Fruit fly (Drosophila melanogaster) whole organism, embryonic: ENCODE data around the gene car.
A peak's percentile ranks its signal among the peaks of the same experiment; 100 is the strongest.

ENCODE experiments used
- Atf6 ChIP-seq: fragments of 200-800 bp; sonication (Bioruptor generic); IDR thresholded peaks from 2 replicates; pipeline ENCODE4 v1.3.6; 2022; ENCODE audit warnings: missing biosample characterization, missing genetic modification characterization
- Bgb ChIP-seq: fragments of 200-800 bp; sonication (Bioruptor generic); IDR thresholded peaks from 2 replicates; pipeline ENCODE4 v1.3.6; 2022; ENCODE audit warnings: missing biosample characterization, missing genetic modification characterization; ENCODE audit not compliant: partially characterized antibody
- BtbVII ChIP-seq: fragments of 200-800 bp; sonication (Bioruptor generic); optimal IDR thresholded peaks from 3 replicates; lab custom pipeline; 2017; ENCODE audit warnings: missing biosample characterization, mild to moderate bottlenecking, missing genetic modification characterization
- CG10274 ChIP-seq: fragments of 200-800 bp; sonication (Bioruptor generic); optimal IDR thresholded peaks from 3 replicates; lab custom pipeline; 2017; ENCODE audit warnings: missing biosample characterization, mild to moderate bottlenecking, missing genetic modification characterization
- CG10565 ChIP-seq: fragments of 200-800 bp; sonication (Bioruptor generic); optimal IDR thresholded peaks from 3 replicates; lab custom pipeline; 2016; ENCODE audit warnings: missing biosample characterization, mild to moderate bottlenecking, missing genetic modification characterization
- CG11085 ChIP-seq: fragments of 200-800 bp; sonication (Bioruptor generic); IDR thresholded peaks from 2 replicates; pipeline ENCODE4 v1.3.6; 2022; ENCODE audit warnings: missing biosample characterization, missing genetic modification characterization
- CG12155 ChIP-seq: fragments of 200-800 bp; sonication (Bioruptor generic); optimal IDR thresholded peaks from 3 replicates; lab custom pipeline; 2016; ENCODE audit warnings: missing biosample characterization, missing genetic modification characterization
- CG12769 ChIP-seq: fragments of 200-800 bp; sonication (Bioruptor generic); optimal IDR thresholded peaks from 2 replicates; lab custom pipeline; 2019; ENCODE audit warnings: missing biosample characterization, mild to moderate bottlenecking, missing genetic modification characterization, moderate library complexity
- CG13123 ChIP-seq: fragments of 200-800 bp; sonication (Bioruptor generic); optimal IDR thresholded peaks from 2 replicates; lab custom pipeline; 2016; ENCODE audit warnings: missing biosample characterization, missing genetic modification characterization
- CG18619 ChIP-seq: fragments of 200-800 bp; sonication (Bioruptor generic); optimal IDR thresholded peaks from 3 replicates; lab custom pipeline; 2017; ENCODE audit warnings: missing biosample characterization, mild to moderate bottlenecking, missing genetic modification characterization
- CG2875 ChIP-seq: fragments of 200-800 bp; sonication (Bioruptor generic); optimal IDR thresholded peaks from 2 replicates; lab custom pipeline; 2017; ENCODE audit warnings: missing biosample characterization, mild to moderate bottlenecking, missing genetic modification characterization, missing genetic modification reagents
- CG30020 ChIP-seq: fragments of 200-800 bp; optimal IDR thresholded peaks from 2 replicates; lab custom pipeline; 2019; ENCODE audit warnings: missing biosample characterization, mild to moderate bottlenecking, missing genetic modification characterization, moderate library complexity
- CG31365 ChIP-seq: fragments of 200-800 bp; sonication (Bioruptor generic); optimal IDR thresholded peaks from 2 replicates; lab custom pipeline; 2018; ENCODE audit warnings: missing biosample characterization, mild to moderate bottlenecking, missing genetic modification characterization
- CG34422 ChIP-seq: fragments of 200-800 bp; sonication (Bioruptor generic); IDR thresholded peaks from 3 replicates; pipeline ENCODE4 v1.3.6; 2022; ENCODE audit warnings: missing biosample characterization, missing genetic modification characterization
- CG6683 ChIP-seq: fragments of 200-800 bp; sonication (Bioruptor generic); optimal IDR thresholded peaks from 2 replicates; lab custom pipeline; 2017; ENCODE audit warnings: missing biosample characterization, mild to moderate bottlenecking, missing genetic modification characterization, missing genetic modification reagents
- CG7357 ChIP-seq: fragments of 200-800 bp; sonication (Bioruptor generic); IDR thresholded peaks from 3 replicates; pipeline ENCODE4 v1.3.6; 2022; ENCODE audit warnings: missing biosample characterization, missing genetic modification characterization
- CG8290 ChIP-seq, 3 experiments: fragments of 200-800 bp; sonication (Bioruptor generic); optimal IDR thresholded peaks; 2 replicates each; lab custom pipeline; 2016 to 2019; ENCODE audit warnings: missing biosample characterization in 3 of 3, missing genetic modification characterization in 3 of 3, mild to moderate bottlenecking in 2 of 3, moderate library complexity in 1 of 3
- CG8924 ChIP-seq: fragments of 200-800 bp; optimal IDR thresholded peaks from 3 replicates; lab custom pipeline; 2019; ENCODE audit warnings: missing biosample characterization, mild to moderate bottlenecking, missing genetic modification characterization, moderate library complexity
- Camta ChIP-seq: fragments of 200-800 bp; sonication (Bioruptor generic); optimal IDR thresholded peaks from 2 replicates; lab custom pipeline; 2016; ENCODE audit warnings: missing biosample characterization, missing genetic modification characterization
- Dfd ChIP-seq, 2 experiments: fragments of >200 bp; optimal IDR thresholded peaks; 2 replicates each; lab custom pipeline; 2017; ENCODE audit warnings: missing biosample characterization in 2 of 2, missing genetic modification characterization in 2 of 2
- E2f1 ChIP-seq: fragments of 200-800 bp; sonication (Bioruptor generic); IDR thresholded peaks from 2 replicates; pipeline ENCODE4 v1.3.6; 2022; ENCODE audit warnings: missing biosample characterization, missing genetic modification characterization
- E2f2 ChIP-seq: fragments of 200-800 bp; sonication (Bioruptor generic); IDR thresholded peaks from 2 replicates; pipeline ENCODE4 v1.3.6; 2022; ENCODE audit warnings: missing biosample characterization, missing genetic modification characterization
- Fer2 ChIP-seq: fragments of 200-800 bp; sonication (Bioruptor generic); optimal IDR thresholded peaks from 2 replicates; lab custom pipeline; 2018; ENCODE audit warnings: missing biosample characterization, mild to moderate bottlenecking, missing genetic modification characterization, moderate library complexity
- HHEX ChIP-seq: fragments of 200-800 bp; sonication (Bioruptor generic); optimal IDR thresholded peaks from 3 replicates; lab custom pipeline; 2017; ENCODE audit warnings: missing biosample characterization, mild to moderate bottlenecking, missing genetic modification characterization, missing genetic modification reagents
- Hr51 ChIP-seq, 2 experiments: fragments of 200-800 bp; sonication (Bioruptor generic); optimal IDR thresholded peaks; 2 replicates in 1 of 2; 3 replicates in 1 of 2; lab custom pipeline; 2016 to 2018; ENCODE audit warnings: missing biosample characterization in 2 of 2, missing genetic modification characterization in 2 of 2, mild to moderate bottlenecking in 1 of 2, moderate library complexity in 1 of 2
- Hr78 ChIP-seq, 2 experiments: fragments of 200-800 bp in 1 of 2; fragments of >200 bp in 1 of 2; sonication (Bioruptor generic) in 1 of 2; optimal IDR thresholded peaks; 2 replicates each; lab custom pipeline; 2017 to 2019; ENCODE audit warnings: missing biosample characterization in 2 of 2, missing genetic modification characterization in 2 of 2, mild to moderate bottlenecking in 1 of 2, moderate library complexity in 1 of 2
- Kr ChIP-seq: fragments of 200-800 bp; sonication (Bioruptor generic); optimal IDR thresholded peaks from 2 replicates; lab custom pipeline; 2017; ENCODE audit warnings: missing biosample characterization, mild to moderate bottlenecking, missing genetic modification characterization
- Mad ChIP-seq: fragments of 200-800 bp; sonication (Bioruptor generic); optimal IDR thresholded peaks from 2 replicates; lab custom pipeline; 2016; ENCODE audit warnings: missing biosample characterization, missing genetic modification characterization
- Optix ChIP-seq: fragments of 200-800 bp; sonication (Bioruptor generic); IDR thresholded peaks from 3 replicates; pipeline ENCODE4 v1.3.6; 2022; ENCODE audit warnings: missing biosample characterization, missing genetic modification characterization
- Scr ChIP-seq: fragments of 200-800 bp; sonication (Bioruptor generic); IDR thresholded peaks from 2 replicates; pipeline ENCODE4 v1.3.6; 2022; ENCODE audit warnings: missing biosample characterization, missing genetic modification characterization; ENCODE audit not compliant: partially characterized antibody
- Six4 ChIP-seq: fragments of 200-800 bp; sonication (Bioruptor generic); optimal IDR thresholded peaks from 2 replicates; lab custom pipeline; 2016; ENCODE audit warnings: missing biosample characterization, missing genetic modification characterization
- Stat92E ChIP-seq, 3 experiments: fragments of >200 bp in 2 of 3; fragments of 200-800 bp in 1 of 3; sonication (Bioruptor generic) in 1 of 3; optimal IDR thresholded peaks; 2 replicates each; lab custom pipeline; 2017 to 2019; ENCODE audit warnings: missing biosample characterization in 3 of 3, missing genetic modification characterization in 3 of 3, mild to moderate bottlenecking in 1 of 3, moderate library complexity in 1 of 3
- Taf1 ChIP-seq: fragments of 200-800 bp; sonication (Bioruptor generic); IDR thresholded peaks from 2 replicates; pipeline ENCODE4 v1.3.6; 2022; ENCODE audit warnings: missing biosample characterization, missing genetic modification characterization
- bbx ChIP-seq: fragments of 200-800 bp; sonication (Bioruptor generic); IDR thresholded peaks from 2 replicates; pipeline ENCODE4 v1.3.6; 2022; ENCODE audit warnings: missing biosample characterization, missing genetic modification characterization; ENCODE audit not compliant: partially characterized antibody
- cg ChIP-seq: fragments of 200-800 bp; sonication (Bioruptor generic); optimal IDR thresholded peaks from 3 replicates; lab custom pipeline; 2019; ENCODE audit warnings: missing biosample characterization, mild to moderate bottlenecking, missing genetic modification characterization, moderate library complexity
- croc ChIP-seq: fragments of 200-800 bp; sonication (Bioruptor generic); conservative IDR thresholded peaks from 3 replicates; pipeline ENCODE4 v1.3.6; 2022; ENCODE audit warnings: missing biosample characterization, missing genetic modification characterization
- disco-r ChIP-seq: fragments of 200-800 bp; sonication (Bioruptor generic); optimal IDR thresholded peaks from 2 replicates; lab custom pipeline; 2016; ENCODE audit warnings: missing biosample characterization, missing genetic modification characterization
- exex ChIP-seq: fragments of 200-800 bp; sonication (Bioruptor generic); optimal IDR thresholded peaks from 4 replicates; lab custom pipeline; 2018; ENCODE audit warnings: missing biosample characterization, mild to moderate bottlenecking, missing genetic modification characterization, moderate library complexity
- gro ChIP-seq: fragments of 200-800 bp; sonication (Bioruptor generic); optimal IDR thresholded peaks from 2 replicates; lab custom pipeline; 2016; ENCODE audit warnings: missing biosample characterization, missing genetic modification characterization
- jigr1 ChIP-seq: fragments of 200-800 bp; sonication (Bioruptor generic); IDR thresholded peaks from 3 replicates; pipeline ENCODE4 v1.3.6; 2022; ENCODE audit warnings: missing biosample characterization, missing genetic modification characterization
- klu ChIP-seq: fragments of 200-800 bp; sonication (Bioruptor generic); IDR thresholded peaks from 2 replicates; pipeline ENCODE4 v1.3.6; 2022; ENCODE audit warnings: missing biosample characterization, missing genetic modification characterization
- lola ChIP-seq, 3 experiments: fragments of >200 bp in 2 of 3; fragments of 200-800 bp in 1 of 3; sonication (Bioruptor generic) in 1 of 3; optimal IDR thresholded peaks; 2 replicates each; lab custom pipeline; 2017 to 2019; ENCODE audit warnings: missing biosample characterization in 3 of 3, missing genetic modification characterization in 3 of 3, mild to moderate bottlenecking in 1 of 3, moderate library complexity in 1 of 3
- nerfin-2 ChIP-seq: fragments of 200-800 bp; sonication (Bioruptor generic); IDR thresholded peaks from 2 replicates; pipeline ENCODE4 v1.3.6; 2022; ENCODE audit warnings: missing biosample characterization, missing genetic modification characterization; ENCODE audit not compliant: partially characterized antibody
- salm ChIP-seq: fragments of 200-800 bp; sonication (Bioruptor generic); optimal IDR thresholded peaks from 2 replicates; lab custom pipeline; 2018; ENCODE audit warnings: missing biosample characterization, mild to moderate bottlenecking, missing genetic modification characterization
- trem ChIP-seq: fragments of 200-800 bp; optimal IDR thresholded peaks from 3 replicates; lab custom pipeline; 2019; ENCODE audit warnings: missing biosample characterization, mild to moderate bottlenecking, missing genetic modification characterization, moderate library complexity
- twi ChIP-seq: fragments of 200-800 bp; optimal IDR thresholded peaks from 2 replicates; lab custom pipeline; 2019; ENCODE audit warnings: missing biosample characterization, mild to moderate bottlenecking, missing genetic modification characterization, moderate library complexity
- unpg ChIP-seq: fragments of 200-800 bp; sonication (Bioruptor generic); optimal IDR thresholded peaks from 3 replicates; lab custom pipeline; 2018; ENCODE audit warnings: missing biosample characterization, mild to moderate bottlenecking, missing genetic modification characterization, moderate library complexity
- yki ChIP-seq: fragments of >200 bp; optimal IDR thresholded peaks from 3 replicates; lab custom pipeline; 2018
- zf30C ChIP-seq: fragments of 200-800 bp; sonication (Bioruptor generic); optimal IDR thresholded peaks from 3 replicates; lab custom pipeline; 2018; ENCODE audit warnings: missing biosample characterization, mild to moderate bottlenecking, missing genetic modification characterization

car gene

dm6 chrX:19579648-19580301 is 14.0 kb downstream of the car start, which contains the start of gene Tao (continued):
- peak; percentile 91 for TF ChIP-seq Scr
- TF ChIP-seq lola (GFP tag; optimal IDR thresholded peaks at IDR 0.05; lab: Kevin White, UChicago) = no peak
- TF ChIP-seq trem (tag; lab: Kevin White, UChicago) = peak; percentile 12
- TF ChIP-seq nerfin-2 (GFP tag; lab: Robert Waterston, UW) = peak; percentile 68
- peak; percentile 77 for TF ChIP-seq Bgb
- TF ChIP-seq Camta (GFP tag; lab: Kevin White, UChicago) = no peak
- TF ChIP-seq twi (tag; lab: Kevin White, UChicago) = no peak
- no peak for TF ChIP-seq CG18619 (GFP tag; lab: Kevin White, UChicago)
- no peak for TF ChIP-seq Taf1 (GFP tag; lab: Robert Waterston, UW)
- TF ChIP-seq Six4 (GFP tag; lab: Kevin White, UChicago) = no peak
- TF ChIP-seq salm (tag; lab: Kevin White, UChicago) = no peak
- TF ChIP-seq CG2875 (GFP tag; lab: Kevin White, UChicago) = no peak
- peak; percentile 69 for TF ChIP-seq bbx (GFP tag; lab: Robert Waterston, UW)
- TF ChIP-seq CG6683 (GFP tag; lab: Kevin White, UChicago) = no peak
- no peak for TF ChIP-seq gro (GFP tag; lab: Kevin White, UChicago)
- no peak for TF ChIP-seq klu (GFP tag; lab: Robert Waterston, UW)
- no peak for TF ChIP-seq CG30020
- TF ChIP-seq Stat92E (GFP tag; optimal IDR thresholded peaks at IDR 0.05; lab: Kevin White, UChicago) = no peak
- TF ChIP-seq CG34422 = no peak
- TF ChIP-seq CG10274 (GFP tag; lab: Kevin White, UChicago) = no peak
- TF ChIP-seq Atf6 (GFP tag; lab: Robert Waterston, UW) = no peak
- no peak for TF ChIP-seq yki (lab: Kevin White, UChicago)
- no peak for TF ChIP-seq E2f1 (GFP tag; lab: Robert Waterston, UW)
- TF ChIP-seq Kr (GFP tag; lab: Kevin White, UChicago) = no peak
- no peak for TF ChIP-seq CG8924 (tag; lab: Kevin White, UChicago)
- TF ChIP-seq jigr1 (GFP tag; lab: Robert Waterston, UW) = no peak; the same call in 2 of the 3 replicates
- TF ChIP-seq Optix = no peak
- TF ChIP-seq exex (tag; lab: Kevin White, UChicago) = no peak
- peak; percentile 80 for TF ChIP-seq E2f2 (GFP tag; lab: Robert Waterston, UW)
- no peak for TF ChIP-seq Hr78 (GFP tag; optimal IDR thresholded peaks at IDR 0.05; lab: Kevin White, UChicago)
- TF ChIP-seq Mad (GFP tag; lab: Kevin White, UChicago) = no peak
- TF ChIP-seq CG8290 (GFP tag; optimal IDR thresholded peaks at IDR 0.05; lab: Kevin White, UChicago) = no peak
- TF ChIP-seq CG8290 (tag; optimal IDR thresholded peaks at IDR 0.05; lab: Kevin White, UChicago) = no peak
- TF ChIP-seq disco-r = no peak
- TF ChIP-seq CG12769 (tag; lab: Kevin White, UChicago) = no peak
- no peak for TF ChIP-seq zf30C (GFP tag; lab: Kevin White, UChicago)
- TF ChIP-seq CG10565 (GFP tag; lab: Kevin White, UChicago) = no peak
- no peak for TF ChIP-seq Fer2 (tag; lab: Kevin White, UChicago)
- no peak for TF ChIP-seq cg (GFP tag; lab: Kevin White, UChicago)
- no peak for TF ChIP-seq Hr51 (GFP tag; optimal IDR thresholded peaks at IDR 0.05; lab: Kevin White, UChicago)
- no peak for TF ChIP-seq CG11085 (GFP tag; lab: Robert Waterston, UW)
- no peak for TF ChIP-seq croc
- TF ChIP-seq CG12155 (GFP tag; lab: Kevin White, UChicago) = no peak
- no peak for TF ChIP-seq BtbVII (GFP tag; lab: Kevin White, UChicago)
- no peak for TF ChIP-seq CG13123 (GFP tag; lab: Kevin White, UChicago)
- TF ChIP-seq unpg (GFP tag; lab: Kevin White, UChicago) = no peak
- TF ChIP-seq Dfd (GFP tag; optimal IDR thresholded peaks at IDR 0.05; lab: Kevin White, UChicago) = no peak
- TF ChIP-seq CG7357 (GFP tag; lab: Robert Waterston, UW) = no peak
- TF ChIP-seq CG31365 = no peak
- TF ChIP-seq HHEX = no peak
